Worm (Caenorhabditis elegans) whole organism, young adult: ENCODE measurements around the gene cut-3.

Source experiments
- B0261.1 ChIP-seq: sonication (generic microtip); optimal IDR thresholded peaks from 2 replicates; lab custom pipeline; 2016; ENCODE audit warnings: mild to moderate bottlenecking, missing genetic modification characterization, moderate library complexity, missing compliant biosample characterization
- F10E7.11 ChIP-seq: sonication (generic microtip); optimal IDR thresholded peaks from 2 replicates; lab custom pipeline; 2017; ENCODE audit warnings: mild to moderate bottlenecking, missing genetic modification characterization, moderate library complexity, missing compliant biosample characterization
- F55B11.4 ChIP-seq: sonication (generic microtip); optimal IDR thresholded peaks from 2 replicates; lab custom pipeline; 2016; ENCODE audit warnings: missing compliant biosample characterization, missing genetic modification characterization, borderline replicate concordance; ENCODE audit not compliant: insufficient read depth
- ama-1 ChIP-seq, 3 experiments: fragments of 150-350 bp in 1 of 3; sonication (generic microtip) in 2 of 3; optimal IDR thresholded peaks; 2 replicates each; lab custom pipeline; 2014 to 2018; ENCODE audit warnings: missing biosample characterization in 2 of 3, missing genetic modification characterization in 2 of 3, missing genetic modification reagents in 2 of 3
- ceh-100 ChIP-seq: fragments of 200-800 bp; sonication (Bioruptor generic); IDR thresholded peaks from 2 replicates; pipeline ENCODE4 v1.3.6; 2022; ENCODE audit warnings: missing genetic modification reagents, missing genetic modification characterization, missing compliant biosample characterization
- ets-4 ChIP-seq: fragments of 200-800 bp; sonication (Bioruptor generic); optimal IDR thresholded peaks from 2 replicates; lab custom pipeline; 2018; ENCODE audit warnings: mild to moderate bottlenecking, missing genetic modification characterization, missing compliant biosample characterization
- gei-17 ChIP-seq: fragments of 200-800 bp; sonication (Bioruptor generic); optimal IDR thresholded peaks from 2 replicates; lab custom pipeline; 2018; ENCODE audit warnings: mild to moderate bottlenecking, missing genetic modification characterization, missing compliant biosample characterization
- hmg-1.2 ChIP-seq: fragments of 200-800 bp; sonication (Bioruptor generic); IDR thresholded peaks from 2 replicates; pipeline ENCODE4 v1.3.6; 2022; ENCODE audit warnings: missing genetic modification reagents, missing genetic modification characterization, missing compliant biosample characterization
- snpc-3.4 ChIP-seq: sonication (generic microtip); optimal IDR thresholded peaks from 2 replicates; lab custom pipeline; 2017; ENCODE audit warnings: missing genetic modification characterization, mild to moderate bottlenecking, missing compliant biosample characterization, antibody characterized with exemption, moderate library complexity, missing genotype, missing genetic modification reagents
- unc-130 ChIP-seq: sonication (generic microtip); optimal IDR thresholded peaks from 2 replicates; lab custom pipeline; 2016; ENCODE audit warnings: missing genetic modification reagents, missing genetic modification characterization, missing compliant biosample characterization
- unc-62 ChIP-seq: fragments of 150-350 bp; optimal IDR thresholded peaks from 2 replicates; lab custom pipeline; 2014; ENCODE audit warnings: missing biosample characterization, missing genetic modification reagents, missing genetic modification characterization

DNA sequence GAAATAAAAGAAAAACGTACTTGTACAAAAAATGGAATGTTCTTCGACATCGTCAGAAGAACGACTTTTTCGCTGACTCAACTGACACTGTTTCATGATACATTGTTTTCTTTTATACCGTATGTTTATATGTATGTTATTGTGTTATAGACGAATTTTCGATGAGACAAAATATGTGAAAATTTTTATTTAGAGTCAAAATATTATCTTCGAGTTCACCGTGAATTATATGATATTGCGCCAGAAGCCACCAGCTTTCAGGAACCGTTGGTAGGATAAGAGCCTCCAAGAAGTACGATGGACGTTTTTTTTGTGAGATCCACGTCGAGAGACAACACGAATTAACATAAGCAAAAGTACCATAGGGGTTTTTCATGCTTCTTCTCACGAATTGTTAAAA lies 9.5 kb upstream of the cut-3 start, which contains the start of gene F22B5.6:
- no peak for TF ChIP-seq hmg-1.2
- no peak for TF ChIP-seq unc-62 (GFP tag; lab: Kevin White, UChicago)
- TF ChIP-seq unc-130 = no peak
- TF ChIP-seq F55B11.4 = no peak
- TF ChIP-seq B0261.1 (tag; lab: Kevin White, UChicago) = no peak
- TF ChIP-seq ceh-100 (GFP tag; lab: Robert Waterston, UW) = no peak
- TF ChIP-seq ets-4 (GFP tag; lab: Kevin White, UChicago) = no peak
- no peak for TF ChIP-seq snpc-3.4
- no peak for TF ChIP-seq F10E7.11 (tag; lab: Kevin White, UChicago)
- no peak for TF ChIP-seq ama-1 (optimal IDR thresholded peaks at IDR 0.05; lab: Kevin White, UChicago)
- no peak for TF ChIP-seq ama-1 (GFP tag; optimal IDR thresholded peaks at IDR 0.05; lab: Kevin White, UChicago)
- no peak for TF ChIP-seq gei-17 (GFP tag; lab: Kevin White, UChicago)
